Worm (Caenorhabditis elegans) whole organism, early embryonic: ENCODE data around the gene polk-1.

Source experiments
- B0310.2 ChIP-seq: sonication (generic microtip); optimal IDR thresholded peaks from 2 replicates; lab custom pipeline; 2016; ENCODE audit warnings: mild to moderate bottlenecking, missing genetic modification characterization, missing compliant biosample characterization
- F13C5.2 ChIP-seq: sonication (generic microtip); optimal IDR thresholded peaks from 2 replicates; lab custom pipeline; 2017; ENCODE audit warnings: mild to moderate bottlenecking, missing genetic modification characterization, inconsistent platforms, missing compliant biosample characterization
- aly-1 ChIP-seq: sonication (generic microtip); optimal IDR thresholded peaks from 2 replicates; lab custom pipeline; 2016; ENCODE audit warnings: missing genetic modification characterization, missing compliant biosample characterization
- ama-1 ChIP-seq: fragments of 150-350 bp; optimal IDR thresholded peaks from 2 replicates; lab custom pipeline; 2014
- ceh-13 ChIP-seq: fragments of 200-800 bp; sonication (Bioruptor generic); optimal IDR thresholded peaks from 2 replicates; lab custom pipeline; 2018; ENCODE audit warnings: mild to moderate bottlenecking, missing genetic modification characterization, missing compliant biosample characterization
- ceh-36 ChIP-seq: sonication (generic microtip); optimal IDR thresholded peaks from 2 replicates; lab custom pipeline; 2016; ENCODE audit warnings: missing genetic modification characterization, inconsistent platforms, missing compliant biosample characterization
- ets-7 ChIP-seq: sonication (generic microtip); optimal IDR thresholded peaks from 2 replicates; lab custom pipeline; 2016; ENCODE audit warnings: missing genotype, missing genetic modification characterization, missing compliant biosample characterization
- flt-1 ChIP-seq: fragments of 200-800 bp; sonication (Bioruptor generic); IDR thresholded peaks from 2 replicates; pipeline ENCODE4 v1.3.6; 2022; ENCODE audit warnings: missing genetic modification characterization, missing compliant biosample characterization
- hmbx-1 ChIP-seq: sonication (generic microtip); optimal IDR thresholded peaks from 2 replicates; lab custom pipeline; 2016; ENCODE audit warnings: mild to moderate bottlenecking, missing genetic modification characterization, missing compliant biosample characterization
- hmg-4 ChIP-seq: fragments of 200-800 bp; sonication (Bioruptor generic); optimal IDR thresholded peaks from 2 replicates; lab custom pipeline; 2018; ENCODE audit warnings: mild to moderate bottlenecking, missing genetic modification characterization, missing compliant biosample characterization
- hnd-1 ChIP-seq: sonication (generic microtip); optimal IDR thresholded peaks from 2 replicates; lab custom pipeline; 2016; ENCODE audit warnings: missing genetic modification characterization, missing compliant biosample characterization
- pes-1 ChIP-seq: fragments of 200-800 bp; sonication (Bioruptor generic); IDR thresholded peaks from 2 replicates; pipeline ENCODE4 v1.3.6; 2022; ENCODE audit warnings: missing genetic modification reagents, missing genetic modification characterization, missing compliant biosample characterization
- scrt-1 ChIP-seq: fragments of 200-800 bp; sonication (Bioruptor generic); IDR thresholded peaks from 2 replicates; pipeline ENCODE4 v1.3.6; 2022; ENCODE audit warnings: missing genetic modification characterization, missing compliant biosample characterization
- sea-1 ChIP-seq: fragments of 200-800 bp; sonication (Bioruptor generic); conservative IDR thresholded peaks from 2 replicates; pipeline ENCODE4 v1.3.6; 2022; ENCODE audit warnings: missing genetic modification characterization, missing compliant biosample characterization
- tbx-11 ChIP-seq: fragments of 200-800 bp; sonication (Bioruptor generic); IDR thresholded peaks from 2 replicates; pipeline ENCODE4 v1.3.6; 2022; ENCODE audit warnings: missing genetic modification characterization, missing compliant biosample characterization
- tbx-37 ChIP-seq: fragments of 200-800 bp; sonication (Bioruptor generic); conservative IDR thresholded peaks from 2 replicates; pipeline ENCODE4 v1.3.6; 2022; ENCODE audit warnings: missing genetic modification reagents, missing genetic modification characterization, missing compliant biosample characterization
- tra-4 ChIP-seq: sonication (generic microtip); optimal IDR thresholded peaks from 2 replicates; lab custom pipeline; 2017; ENCODE audit warnings: missing genetic modification characterization, missing compliant biosample characterization

The polk-1 gene

ce11 chrIII:8598961-8599360, 29.4 kb downstream of the polk-1 start:
- no peak for TF ChIP-seq ceh-13 (GFP tag; lab: Kevin White, UChicago)
- no peak for TF ChIP-seq tbx-37 (GFP tag; lab: Robert Waterston, UW)
- TF ChIP-seq sea-1: no peak
- TF ChIP-seq hnd-1 (tag; lab: Kevin White, UChicago): no peak
- TF ChIP-seq ama-1: no peak
- no peak for TF ChIP-seq ets-7 (tag; lab: Kevin White, UChicago)
- TF ChIP-seq B0310.2 (tag; lab: Kevin White, UChicago): no peak
- TF ChIP-seq aly-1 (tag; lab: Kevin White, UChicago): no peak
- TF ChIP-seq tra-4: no peak
- no peak for TF ChIP-seq ceh-36 (tag; lab: Kevin White, UChicago)
- no peak for TF ChIP-seq scrt-1 (GFP tag; lab: Robert Waterston, UW)
- TF ChIP-seq hmg-4 (GFP tag; lab: Kevin White, UChicago): no peak
- TF ChIP-seq hmbx-1 (tag; lab: Kevin White, UChicago): no peak
- no peak for TF ChIP-seq tbx-11 (GFP tag; lab: Robert Waterston, UW)
- no peak for TF ChIP-seq F13C5.2 (tag; lab: Kevin White, UChicago)
- no peak for TF ChIP-seq pes-1 (GFP tag; lab: Robert Waterston, UW)
- no peak for TF ChIP-seq flt-1

ce11 chrIII:8597770-8598169, 30.6 kb downstream of the polk-1 start, which contains the start of gene ztf-30:
ztf-30 (minus strand) TSS chrIII:8597870.
- TF ChIP-seq ceh-36 (tag; lab: Kevin White, UChicago) (no peak), tbx-37 (GFP tag; lab: Robert Waterston, UW) (no peak), scrt-1 (GFP tag; lab: Robert Waterston, UW) (no peak), hnd-1 (tag; lab: Kevin White, UChicago) (no peak), ets-7 (tag; lab: Kevin White, UChicago) (no peak), ceh-13 (GFP tag; lab: Kevin White, UChicago) (no peak), F13C5.2 (tag; lab: Kevin White, UChicago) (no peak), aly-1 (tag; lab: Kevin White, UChicago) (no peak), flt-1 (no peak), ama-1 (no peak)

ce11 chrIII:8596692-8597091, 31.7 kb downstream of the polk-1 start:
- TF ChIP-seq hnd-1 (tag; lab: Kevin White, UChicago) (no peak), hmbx-1 (tag; lab: Kevin White, UChicago) (no peak), ceh-36 (tag; lab: Kevin White, UChicago) (no peak), flt-1 (no peak), B0310.2 (tag; lab: Kevin White, UChicago) (no peak), ets-7 (tag; lab: Kevin White, UChicago) (no peak), ceh-13 (GFP tag; lab: Kevin White, UChicago) (no peak), tra-4 (no peak), tbx-11 (GFP tag; lab: Robert Waterston, UW) (no peak), aly-1 (tag; lab: Kevin White, UChicago) (no peak), hmg-4 (GFP tag; lab: Kevin White, UChicago) (no peak)

ce11 chrIII:8594088-8594487, 34.3 kb downstream of the polk-1 start:
- no peak for TF ChIP-seq tbx-37 (GFP tag; lab: Robert Waterston, UW)
- no peak for TF ChIP-seq tra-4
- TF ChIP-seq B0310.2 (tag; lab: Kevin White, UChicago): no peak
- no peak for TF ChIP-seq ceh-36 (tag; lab: Kevin White, UChicago)
- TF ChIP-seq aly-1 (tag; lab: Kevin White, UChicago): no peak
- TF ChIP-seq hnd-1 (tag; lab: Kevin White, UChicago): no peak

ce11 chrIII:8593620-8594019, 34.8 kb downstream of the polk-1 start, which contains the start of gene C06E1.7:
C06E1.7 (minus strand) TSS chrIII:8593720.
- TF ChIP-seq tbx-11 (GFP tag; lab: Robert Waterston, UW) (no peak), hnd-1 (tag; lab: Kevin White, UChicago) (no peak), B0310.2 (tag; lab: Kevin White, UChicago) (no peak)

ce11 chrIII:8590882-8591281, 37.5 kb downstream of the polk-1 start, which contains the start of gene fipr-16:
fipr-16 (minus strand) TSS chrIII:8590982.
- TF ChIP-seq aly-1 (tag; lab: Kevin White, UChicago) (no peak), hmg-4 (GFP tag; lab: Kevin White, UChicago) (no peak), scrt-1 (GFP tag; lab: Robert Waterston, UW) (no peak), tra-4 (no peak), pes-1 (GFP tag; lab: Robert Waterston, UW) (no peak), F13C5.2 (tag; lab: Kevin White, UChicago) (no peak), ets-7 (tag; lab: Kevin White, UChicago) (no peak), hnd-1 (tag; lab: Kevin White, UChicago) (no peak), tbx-11 (GFP tag; lab: Robert Waterston, UW) (no peak), sea-1 (no peak), flt-1 (no peak), ama-1 (no peak)

ce11 chrIII:8589195-8589594, 39.2 kb downstream of the polk-1 start, which contains the start of gene fip-3:
fip-3 (minus strand) TSS chrIII:8589488.
- no peak for TF ChIP-seq pes-1 (GFP tag; lab: Robert Waterston, UW)

ce11 chrIII:8588592-8589153, 39.7 kb downstream of the polk-1 start, which contains the start of gene glr-1:
glr-1 (minus strand) TSS chrIII:8588642.
- TF ChIP-seq scrt-1 (GFP tag; lab: Robert Waterston, UW): no peak
- no peak for TF ChIP-seq ama-1
